Fruit fly (Drosophila melanogaster) whole organism, embryonic: ENCODE data around the gene CG12951.

Source experiments
- Ada2b ChIP-seq: fragments of 200-800 bp; sonication (Bioruptor generic); IDR thresholded peaks from 2 replicates; pipeline ENCODE4 v1.3.6; 2022; ENCODE audit warnings: missing biosample characterization, missing genetic modification characterization
- Adf1 ChIP-seq: fragments of 200-800 bp; sonication (Bioruptor generic); IDR thresholded peaks from 2 replicates; pipeline ENCODE4 v1.3.6; 2022; ENCODE audit warnings: missing biosample characterization, missing genetic modification characterization
- Bdp1 ChIP-seq: fragments of 200-800 bp; sonication (Bioruptor generic); optimal IDR thresholded peaks from 3 replicates; lab custom pipeline; 2016; ENCODE audit warnings: missing biosample characterization, missing genetic modification characterization
- CG10209 ChIP-seq: fragments of 200-800 bp; sonication (Bioruptor generic); optimal IDR thresholded peaks from 3 replicates; lab custom pipeline; 2017; ENCODE audit warnings: missing biosample characterization, mild to moderate bottlenecking, missing genetic modification characterization, missing genetic modification reagents
- CG10274 ChIP-seq: fragments of 200-800 bp; sonication (Bioruptor generic); optimal IDR thresholded peaks from 3 replicates; lab custom pipeline; 2017; ENCODE audit warnings: missing biosample characterization, mild to moderate bottlenecking, missing genetic modification characterization
- CG10431 ChIP-seq: fragments of 200-800 bp; sonication (Bioruptor generic); optimal IDR thresholded peaks from 3 replicates; lab custom pipeline; 2018; ENCODE audit warnings: missing biosample characterization, mild to moderate bottlenecking, missing genetic modification characterization
- CG11085 ChIP-seq: fragments of 200-800 bp; sonication (Bioruptor generic); IDR thresholded peaks from 2 replicates; pipeline ENCODE4 v1.3.6; 2022; ENCODE audit warnings: missing biosample characterization, missing genetic modification characterization
- CG11723 ChIP-seq: fragments of 200-800 bp; sonication (Bioruptor generic); optimal IDR thresholded peaks from 2 replicates; lab custom pipeline; 2017; ENCODE audit warnings: missing biosample characterization, mild to moderate bottlenecking, missing genetic modification characterization
- CG1647 ChIP-seq: fragments of 200-800 bp; sonication (Bioruptor generic); optimal IDR thresholded peaks from 3 replicates; lab custom pipeline; 2016; ENCODE audit warnings: missing biosample characterization, missing genetic modification characterization
- CG16863 ChIP-seq: fragments of 200-800 bp; sonication (Bioruptor generic); optimal IDR thresholded peaks from 3 replicates; lab custom pipeline; 2016; ENCODE audit warnings: missing biosample characterization, missing genetic modification characterization
- CG17186 ChIP-seq: fragments of 200-800 bp; sonication (Bioruptor generic); optimal IDR thresholded peaks from 3 replicates; lab custom pipeline; 2017; ENCODE audit warnings: missing biosample characterization, missing genetic modification reagents, missing genetic modification characterization
- CG18011 ChIP-seq: fragments of 200-800 bp; sonication (Bioruptor generic); optimal IDR thresholded peaks from 2 replicates; lab custom pipeline; 2017; ENCODE audit warnings: missing biosample characterization, missing genetic modification characterization, mild to moderate bottlenecking, moderate library complexity, missing genotype
- CG4730 ChIP-seq: fragments of 200-800 bp; sonication (Bioruptor generic); IDR thresholded peaks from 2 replicates; pipeline ENCODE4 v1.3.6; 2022; ENCODE audit warnings: missing biosample characterization, missing genetic modification characterization
- CG5953 ChIP-seq: fragments of 200-800 bp; sonication (Bioruptor generic); IDR thresholded peaks from 2 replicates; pipeline ENCODE4 v1.3.6; 2022; ENCODE audit warnings: missing biosample characterization, missing genetic modification characterization
- CG6683 ChIP-seq: fragments of 200-800 bp; sonication (Bioruptor generic); optimal IDR thresholded peaks from 2 replicates; lab custom pipeline; 2017; ENCODE audit warnings: missing biosample characterization, mild to moderate bottlenecking, missing genetic modification characterization, missing genetic modification reagents
- CG6689 ChIP-seq: fragments of 200-800 bp; sonication (Bioruptor generic); IDR thresholded peaks from 2 replicates; pipeline ENCODE4 v1.3.6; 2022; ENCODE audit warnings: missing biosample characterization, missing genetic modification characterization
- CG6791 ChIP-seq: fragments of 200-800 bp; sonication (Bioruptor generic); IDR thresholded peaks from 3 replicates; pipeline ENCODE4 v1.3.6; 2022; ENCODE audit warnings: missing biosample characterization, missing genetic modification characterization; ENCODE audit not compliant: partially characterized antibody
- CG7357 ChIP-seq: fragments of 200-800 bp; sonication (Bioruptor generic); IDR thresholded peaks from 3 replicates; pipeline ENCODE4 v1.3.6; 2022; ENCODE audit warnings: missing biosample characterization, missing genetic modification characterization
- CG8281 ChIP-seq: fragments of 200-800 bp; sonication (Bioruptor generic); optimal IDR thresholded peaks from 2 replicates; lab custom pipeline; 2018; ENCODE audit warnings: missing biosample characterization, mild to moderate bottlenecking, missing genetic modification characterization, moderate library complexity
- CG8388 ChIP-seq: fragments of 200-800 bp; sonication (Bioruptor generic); optimal IDR thresholded peaks from 2 replicates; lab custom pipeline; 2019; ENCODE audit warnings: missing biosample characterization, mild to moderate bottlenecking, missing genetic modification characterization, moderate library complexity
- CG9876 ChIP-seq: fragments of 200-800 bp; sonication (Bioruptor generic); optimal IDR thresholded peaks from 2 replicates; lab custom pipeline; 2016; ENCODE audit warnings: missing biosample characterization, missing genetic modification characterization
- Doc2 ChIP-seq: fragments of 200-800 bp; sonication (Bioruptor generic); IDR thresholded peaks from 2 replicates; pipeline ENCODE4 v1.3.6; 2022; ENCODE audit warnings: missing biosample characterization, missing genetic modification characterization
- ERR ChIP-seq: fragments of 200-800 bp; sonication (Bioruptor generic); optimal IDR thresholded peaks from 2 replicates; lab custom pipeline; 2016; ENCODE audit warnings: missing biosample characterization, missing genetic modification characterization
- Mad ChIP-seq: fragments of 200-800 bp; sonication (Bioruptor generic); optimal IDR thresholded peaks from 2 replicates; lab custom pipeline; 2016; ENCODE audit warnings: missing biosample characterization, missing genetic modification characterization
- Neu2 ChIP-seq: fragments of 200-800 bp; sonication (Bioruptor generic); optimal IDR thresholded peaks from 3 replicates; lab custom pipeline; 2016; ENCODE audit warnings: missing biosample characterization, missing genetic modification characterization, borderline replicate concordance
- Oli ChIP-seq: fragments of 200-800 bp; sonication (Bioruptor generic); optimal IDR thresholded peaks from 2 replicates; lab custom pipeline; 2018; ENCODE audit warnings: missing biosample characterization, mild to moderate bottlenecking, missing genetic modification characterization, moderate library complexity
- Opbp ChIP-seq: fragments of 200-800 bp; sonication (Bioruptor generic); IDR thresholded peaks from 3 replicates; pipeline ENCODE4 v1.3.6; 2022; ENCODE audit warnings: missing biosample characterization, missing genetic modification characterization; ENCODE audit not compliant: partially characterized antibody
- Ptx1 ChIP-seq: fragments of 200-800 bp; sonication (Bioruptor generic); IDR thresholded peaks from 2 replicates; pipeline ENCODE4 v1.3.6; 2022; ENCODE audit warnings: missing biosample characterization, missing genetic modification characterization
- Rx ChIP-seq: fragments of 200-800 bp; sonication (Bioruptor generic); IDR thresholded peaks from 2 replicates; pipeline ENCODE4 v1.3.6; 2022; ENCODE audit warnings: missing biosample characterization, missing genetic modification characterization
- Six4 ChIP-seq: fragments of 200-800 bp; sonication (Bioruptor generic); optimal IDR thresholded peaks from 2 replicates; lab custom pipeline; 2016; ENCODE audit warnings: missing biosample characterization, missing genetic modification characterization
- Taf1 ChIP-seq: fragments of 200-800 bp; sonication (Bioruptor generic); IDR thresholded peaks from 2 replicates; pipeline ENCODE4 v1.3.6; 2022; ENCODE audit warnings: missing biosample characterization, missing genetic modification characterization
- Tbp ChIP-seq: fragments of >200 bp; optimal IDR thresholded peaks from 2 replicates; lab custom pipeline; 2018; ENCODE audit warnings: missing biosample characterization, missing genetic modification characterization
- Usf ChIP-seq: fragments of 200-800 bp; sonication (Bioruptor generic); optimal IDR thresholded peaks from 2 replicates; lab custom pipeline; 2017; ENCODE audit warnings: missing genotype, missing biosample characterization, missing genetic modification characterization
- abd-A ChIP-seq: fragments of 200-800 bp; sonication (Bioruptor generic); optimal IDR thresholded peaks from 3 replicates; lab custom pipeline; 2019; ENCODE audit warnings: missing biosample characterization, mild to moderate bottlenecking, missing genetic modification characterization, moderate library complexity
- ase ChIP-seq: fragments of 200-800 bp; sonication (Bioruptor generic); IDR thresholded peaks from 3 replicates; pipeline ENCODE4 v1.3.6; 2022; ENCODE audit warnings: missing biosample characterization, missing genetic modification characterization
- bab2 ChIP-seq: fragments of 200-800 bp; sonication (Bioruptor generic); optimal IDR thresholded peaks from 2 replicates; lab custom pipeline; 2016; ENCODE audit warnings: missing biosample characterization, missing genetic modification characterization
- cad ChIP-seq: fragments of >200 bp; optimal IDR thresholded peaks from 2 replicates; lab custom pipeline; 2017; ENCODE audit warnings: missing biosample characterization, missing genetic modification characterization
- corto ChIP-seq: fragments of 200-800 bp; sonication (Bioruptor generic); optimal IDR thresholded peaks from 2 replicates; lab custom pipeline; 2016; ENCODE audit warnings: missing biosample characterization, mild to moderate bottlenecking, missing genetic modification characterization, moderate library complexity
- dmrt11E ChIP-seq: fragments of 200-800 bp; sonication (Bioruptor generic); optimal IDR thresholded peaks from 3 replicates; lab custom pipeline; 2018; ENCODE audit warnings: missing biosample characterization, mild to moderate bottlenecking, missing genetic modification characterization, moderate library complexity
- dpn ChIP-seq, 2 experiments: fragments of 200-800 bp; sonication (Bioruptor generic); optimal IDR thresholded peaks; 3 replicates each; lab custom pipeline; 2016; ENCODE audit warnings: missing biosample characterization in 2 of 2, missing genetic modification characterization in 2 of 2
- exex ChIP-seq: fragments of 200-800 bp; sonication (Bioruptor generic); optimal IDR thresholded peaks from 4 replicates; lab custom pipeline; 2018; ENCODE audit warnings: missing biosample characterization, mild to moderate bottlenecking, missing genetic modification characterization, moderate library complexity
- gce ChIP-seq: fragments of 200-800 bp; sonication (Bioruptor generic); IDR thresholded peaks from 3 replicates; pipeline ENCODE4 v1.3.6; 2022; ENCODE audit warnings: missing biosample characterization, missing genetic modification characterization
- gfzf ChIP-seq: fragments of 200-800 bp; sonication (Bioruptor generic); optimal IDR thresholded peaks from 2 replicates; lab custom pipeline; 2016; ENCODE audit warnings: missing biosample characterization, mild to moderate bottlenecking, missing genetic modification characterization, moderate library complexity
- jumu ChIP-seq: fragments of 200-800 bp; sonication (Bioruptor generic); optimal IDR thresholded peaks from 3 replicates; lab custom pipeline; 2016; ENCODE audit warnings: missing biosample characterization, missing genetic modification characterization
- ken ChIP-seq: fragments of 200-800 bp; sonication (Bioruptor generic); IDR thresholded peaks from 3 replicates; pipeline ENCODE4 v1.3.6; 2022; ENCODE audit warnings: missing biosample characterization, missing genetic modification characterization
- pros ChIP-seq: fragments of 200-800 bp; sonication (Bioruptor generic); optimal IDR thresholded peaks from 3 replicates; lab custom pipeline; 2019; ENCODE audit warnings: missing biosample characterization, mild to moderate bottlenecking, missing genetic modification characterization, moderate library complexity
- ro ChIP-seq: fragments of 200-800 bp; sonication (Bioruptor generic); IDR thresholded peaks from 2 replicates; pipeline ENCODE4 v1.3.6; 2022; ENCODE audit warnings: missing biosample characterization, missing genetic modification characterization
- sna ChIP-seq: fragments of 200-800 bp; sonication (Bioruptor generic); IDR thresholded peaks from 2 replicates; pipeline ENCODE4 v1.3.6; 2022; ENCODE audit warnings: missing biosample characterization, missing genetic modification characterization; ENCODE audit not compliant: partially characterized antibody
- tin ChIP-seq: fragments of 200-800 bp; sonication (Bioruptor generic); optimal IDR thresholded peaks from 3 replicates; lab custom pipeline; 2016; ENCODE audit warnings: missing biosample characterization, missing genetic modification characterization
- trem ChIP-seq: fragments of 200-800 bp; optimal IDR thresholded peaks from 3 replicates; lab custom pipeline; 2019; ENCODE audit warnings: missing biosample characterization, mild to moderate bottlenecking, missing genetic modification characterization, moderate library complexity
- trh ChIP-seq: fragments of 200-800 bp; sonication (Bioruptor generic); optimal IDR thresholded peaks from 2 replicates; lab custom pipeline; 2016; ENCODE audit warnings: missing biosample characterization, missing genetic modification characterization
- wor ChIP-seq: fragments of 200-800 bp; sonication (Bioruptor generic); IDR thresholded peaks from 2 replicates; pipeline ENCODE4 v1.3.6; 2022; ENCODE audit warnings: missing biosample characterization, missing genetic modification characterization

The CG12951 gene

DNA sequence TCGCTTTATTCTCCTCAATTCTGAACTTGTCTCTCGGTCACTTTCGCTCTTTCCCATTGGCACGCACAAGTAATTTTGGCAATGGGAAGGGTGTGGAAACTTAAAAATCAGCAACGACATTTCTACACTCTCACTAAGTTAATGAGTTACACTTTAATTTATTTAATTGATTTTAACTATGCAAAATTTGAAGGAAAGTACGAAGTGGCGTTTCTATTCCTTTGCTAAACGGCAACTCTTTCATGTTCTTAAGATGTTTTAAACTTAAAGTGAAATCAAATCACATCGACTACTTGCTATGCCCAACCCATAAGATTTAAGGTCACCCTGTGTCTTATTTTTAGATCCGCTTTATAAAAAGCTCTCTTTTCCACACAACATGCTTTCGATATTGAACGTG, 40.3 kb upstream of the CG12951 start (continued):
- TF ChIP-seq CG10431 (no peak), CG11085 (GFP tag; lab: Robert Waterston, UW) (no peak), Opbp (no peak), Oli (tag; lab: Kevin White, UChicago) (peak; percentile 32), ERR (GFP tag; lab: Kevin White, UChicago) (peak; percentile 48), CG7357 (GFP tag; lab: Robert Waterston, UW) (peak; percentile 52; the same call in 1 of the 3 replicates), CG6683 (GFP tag; lab: Kevin White, UChicago) (no peak), CG10209 (GFP tag; lab: Kevin White, UChicago) (peak; percentile 47), gfzf (GFP tag; lab: Kevin White, UChicago) (no peak), CG5953 (GFP tag; lab: Robert Waterston, UW) (0 out of 2 replicates have a peak, but pooled peaks have one; percentile 8), Tbp (GFP tag; lab: Kevin White, UChicago) (no peak), Adf1 (GFP tag; lab: Robert Waterston, UW) (no peak), wor (GFP tag; lab: Robert Waterston, UW) (no peak), CG4730 (GFP tag; lab: Robert Waterston, UW) (no peak), Doc2 (GFP tag; lab: Robert Waterston, UW) (no peak), dpn (GFP tag; optimal IDR thresholded peaks at IDR 0.05; lab: Kevin White, UChicago) (peak; percentile 53 to 64), Taf1 (GFP tag; lab: Robert Waterston, UW) (peak; percentile 29; the same call in 1 of the 2 replicates), CG8388 (no peak), corto (GFP tag; lab: Kevin White, UChicago) (no peak), ken (GFP tag; lab: Robert Waterston, UW) (no peak), jumu (GFP tag; lab: Kevin White, UChicago) (no peak), Ptx1 (peak; percentile 69; the same call in 1 of the 2 replicates), CG16863 (GFP tag; lab: Kevin White, UChicago) (no peak), CG1647 (GFP tag; lab: Kevin White, UChicago) (peak; percentile 31), trem (no peak), tin (GFP tag; lab: Kevin White, UChicago) (peak; percentile 3), CG6689 (GFP tag; lab: Robert Waterston, UW) (peak; percentile 54; the same call in 1 of the 2 replicates), gce (GFP tag; lab: Robert Waterston, UW) (no peak), Neu2 (no peak), bab2 (GFP tag; lab: Kevin White, UChicago) (peak; percentile 17), CG10274 (GFP tag; lab: Kevin White, UChicago) (no peak), Ada2b (GFP tag; lab: Robert Waterston, UW) (peak; percentile 69), ro (GFP tag; lab: Robert Waterston, UW) (no peak), CG17186 (GFP tag; lab: Kevin White, UChicago) (no peak), abd-A (tag; lab: Kevin White, UChicago) (no peak), Mad (GFP tag; lab: Kevin White, UChicago) (no peak), CG8281 (tag; lab: Kevin White, UChicago) (no peak), Rx (GFP tag; lab: Robert Waterston, UW) (no peak), CG18011 (GFP tag; lab: Kevin White, UChicago) (peak; percentile 27), sna (GFP tag; lab: Robert Waterston, UW) (no peak), Six4 (peak; percentile 22), dmrt11E (tag; lab: Kevin White, UChicago) (no peak), exex (no peak), CG6791 (no peak), Usf (GFP tag; lab: Kevin White, UChicago) (no peak), ase (GFP tag; lab: Robert Waterston, UW) (peak; percentile 27; the same call in 2 of the 3 replicates), pros (GFP tag; lab: Kevin White, UChicago) (no peak), CG11723 (GFP tag; lab: Kevin White, UChicago) (peak; percentile 5), CG9876 (no peak), trh (GFP tag; lab: Kevin White, UChicago) (no peak), Bdp1 (no peak), cad (GFP tag; lab: Kevin White, UChicago) (no peak)
